Worm (Caenorhabditis elegans) whole organism, L4 larva: ENCODE data around the gene M28.4.

Experiments
- F26F4.8 ChIP-seq: fragments of 200-800 bp; sonication (Bioruptor generic); conservative IDR thresholded peaks from 2 replicates; pipeline ENCODE4 v1.3.6; 2022; ENCODE audit warnings: missing genetic modification characterization, missing compliant biosample characterization
- F44E2.7 ChIP-seq: fragments of 200-800 bp; sonication (Bioruptor generic); IDR thresholded peaks from 2 replicates; pipeline ENCODE4 v2.1.2; 2022; ENCODE audit warnings: missing genetic modification characterization, missing compliant biosample characterization
- R02D3.7 ChIP-seq: fragments of 150-350 bp; sonication (generic microtip); optimal IDR thresholded peaks from 3 replicates; lab custom pipeline; 2014; ENCODE audit warnings: missing biosample characterization, missing genetic modification characterization
- T26A8.4 ChIP-seq: fragments of 200-800 bp; sonication (Bioruptor generic); IDR thresholded peaks from 2 replicates; pipeline ENCODE4 v1.3.6; 2022; ENCODE audit warnings: missing genetic modification characterization, missing compliant biosample characterization
- Y105C5A.15 ChIP-seq: fragments of 200-800 bp; sonication (Bioruptor generic); IDR thresholded peaks from 2 replicates; pipeline ENCODE4 v1.3.6; 2022; ENCODE audit warnings: missing genetic modification characterization, missing compliant biosample characterization
- Y48G9A.11 ChIP-seq: fragments of 200-800 bp; sonication (Bioruptor generic); IDR thresholded peaks from 2 replicates; pipeline ENCODE4 v1.3.6; 2022; ENCODE audit warnings: missing genetic modification reagents, missing genetic modification characterization, missing compliant biosample characterization
- Y5F2A.4 ChIP-seq: fragments of 200-800 bp; sonication (Bioruptor generic); optimal IDR thresholded peaks from 2 replicates; lab custom pipeline; 2018; ENCODE audit warnings: mild to moderate bottlenecking, missing genetic modification characterization, missing compliant biosample characterization
- Y75B8A.6 ChIP-seq: fragments of 200-800 bp; sonication (Bioruptor generic); IDR thresholded peaks from 2 replicates; pipeline ENCODE4 v1.3.6; 2022; ENCODE audit warnings: missing genetic modification reagents, missing genetic modification characterization, missing compliant biosample characterization
- ZK546.5 ChIP-seq, 2 experiments: sonication (generic microtip); optimal IDR thresholded peaks; 2 replicates each; lab custom pipeline; 2017; ENCODE audit warnings: missing biosample characterization in 2 of 2, missing genetic modification characterization in 2 of 2
- aly-2 ChIP-seq: sonication (generic microtip); optimal IDR thresholded peaks from 2 replicates; lab custom pipeline; 2018; ENCODE audit warnings: missing biosample characterization, missing genetic modification characterization
- ama-1 ChIP-seq: fragments of 150-350 bp; optimal IDR thresholded peaks from 2 replicates; lab custom pipeline; 2014; ENCODE audit warnings: inconsistent platforms, mixed read lengths
- cey-2 ChIP-seq: sonication (generic microtip); optimal IDR thresholded peaks from 3 replicates; lab custom pipeline; 2017; ENCODE audit warnings: missing genetic modification characterization, mild to moderate bottlenecking, missing compliant biosample characterization, antibody characterized with exemption, borderline replicate concordance; ENCODE audit not compliant: insufficient read depth
- ctbp-1 ChIP-seq: fragments of 200-800 bp; sonication (Bioruptor generic); IDR thresholded peaks from 2 replicates; pipeline ENCODE4 v1.3.6; 2022; ENCODE audit warnings: missing genetic modification reagents, missing genetic modification characterization, missing compliant biosample characterization
- daf-16 ChIP-seq, 3 experiments: sonication (generic microtip); optimal IDR thresholded peaks; 2 replicates each; lab custom pipeline; 2016 to 2017; ENCODE audit warnings: missing genetic modification characterization in 3 of 3, missing genetic modification reagents in 3 of 3, mild to moderate bottlenecking in 2 of 3, missing compliant biosample characterization in 2 of 3, missing biosample characterization in 1 of 3, moderate library complexity in 1 of 3
- dmd-6 ChIP-seq: fragments of 200-800 bp; sonication (Bioruptor generic); IDR thresholded peaks from 2 replicates; pipeline ENCODE4 v1.3.6; 2022; ENCODE audit warnings: missing genetic modification reagents, missing genetic modification characterization, missing compliant biosample characterization
- dve-1 ChIP-seq: sonication (generic microtip); optimal IDR thresholded peaks from 2 replicates; lab custom pipeline; 2017; ENCODE audit warnings: antibody characterized with exemption, mild to moderate bottlenecking, missing genetic modification characterization, missing compliant biosample characterization; ENCODE audit not compliant: insufficient read depth
- egl-43 ChIP-seq: fragments of 200-800 bp; sonication (Bioruptor generic); IDR thresholded peaks from 2 replicates; pipeline ENCODE4 v1.3.6; 2022; ENCODE audit warnings: missing genetic modification reagents, missing genetic modification characterization, missing compliant biosample characterization
- hif-1 ChIP-seq, 2 experiments: sonication (generic microtip); optimal IDR thresholded peaks; 2 replicates each; lab custom pipeline; 2016 to 2017; ENCODE audit warnings: missing compliant biosample characterization in 2 of 2, missing genetic modification characterization in 2 of 2, missing genetic modification reagents in 2 of 2, missing genotype in 2 of 2, mild to moderate bottlenecking in 1 of 2
- hlh-11 ChIP-seq: fragments of 200-800 bp; sonication (Bioruptor generic); optimal IDR thresholded peaks from 2 replicates; lab custom pipeline; 2018; ENCODE audit warnings: mild to moderate bottlenecking, missing genetic modification characterization, missing compliant biosample characterization
- hmg-1.1 ChIP-seq: fragments of 200-800 bp; sonication (Bioruptor generic); IDR thresholded peaks from 2 replicates; pipeline ENCODE4 v1.3.6; 2022; ENCODE audit warnings: missing genetic modification reagents, missing genetic modification characterization, missing compliant biosample characterization
- lim-7 ChIP-seq: fragments of 200-800 bp; sonication (Bioruptor generic); IDR thresholded peaks from 2 replicates; pipeline ENCODE4 v1.3.6; 2022; ENCODE audit warnings: missing genetic modification characterization, missing compliant biosample characterization
- lin-15B ChIP-seq: fragments of 150-350 bp; sonication (generic microtip); optimal IDR thresholded peaks from 3 replicates; lab custom pipeline; 2014; ENCODE audit warnings: missing biosample characterization, missing genetic modification characterization
- lin-38 ChIP-seq: fragments of 200-800 bp; sonication (Bioruptor generic); IDR thresholded peaks from 2 replicates; pipeline ENCODE4 v1.3.6; 2022; ENCODE audit warnings: missing genetic modification reagents, missing genetic modification characterization, missing compliant biosample characterization
- lsy-2 ChIP-seq, 2 experiments: fragments of 150-350 bp in 1 of 2; sonication (generic microtip) in 1 of 2; optimal IDR thresholded peaks; 2 replicates each; lab custom pipeline; 2014 to 2017; ENCODE audit warnings: missing biosample characterization in 2 of 2, missing genetic modification characterization in 2 of 2
- mdl-1 ChIP-seq, 2 experiments: fragments of 150-350 bp in 1 of 2; sonication (generic microtip) in 1 of 2; optimal IDR thresholded peaks; 2 replicates each; lab custom pipeline; 2014 to 2017; ENCODE audit warnings: missing biosample characterization in 2 of 2, missing genetic modification characterization in 2 of 2
- mes-2 ChIP-seq: sonication (generic microtip); optimal IDR thresholded peaks from 2 replicates; lab custom pipeline; 2016; ENCODE audit warnings: missing genotype, mild to moderate bottlenecking, missing genetic modification characterization, missing compliant biosample characterization; ENCODE audit not compliant: poor library complexity, severe bottlenecking
- mxl-3 ChIP-seq: fragments of 200-800 bp; sonication (Bioruptor generic); optimal IDR thresholded peaks from 2 replicates; lab custom pipeline; 2018; ENCODE audit warnings: mild to moderate bottlenecking, missing genetic modification characterization, missing compliant biosample characterization
- nhr-111 ChIP-seq: fragments of 200-800 bp; sonication (Bioruptor generic); optimal IDR thresholded peaks from 2 replicates; lab custom pipeline; 2018; ENCODE audit warnings: mild to moderate bottlenecking, missing genetic modification characterization, missing compliant biosample characterization
- nhr-25 ChIP-seq: sonication (generic microtip); optimal IDR thresholded peaks from 2 replicates; lab custom pipeline; 2017; ENCODE audit warnings: missing genetic modification characterization, mild to moderate bottlenecking, missing compliant biosample characterization, antibody characterized with exemption, moderate library complexity, borderline replicate concordance; ENCODE audit not compliant: insufficient read depth
- nhr-28 ChIP-seq: fragments of 150-350 bp; optimal IDR thresholded peaks from 2 replicates; lab custom pipeline; 2014; ENCODE audit warnings: missing biosample characterization, missing genetic modification characterization
- nhr-42 ChIP-seq: fragments of 200-800 bp; sonication (Bioruptor generic); IDR thresholded peaks from 2 replicates; pipeline ENCODE4 v1.3.6; 2022; ENCODE audit warnings: missing genetic modification characterization, missing compliant biosample characterization
- nhr-77 ChIP-seq: fragments of 150-350 bp; optimal IDR thresholded peaks from 2 replicates; lab custom pipeline; 2014; ENCODE audit warnings: missing biosample characterization, missing genetic modification characterization
- pha-4 ChIP-seq, 2 experiments: fragments of 150-350 bp in 1 of 2; fragments of 200-800 bp in 1 of 2; sonication (Bioruptor generic) in 1 of 2; IDR thresholded peaks in 1 of 2; optimal IDR thresholded peaks in 1 of 2; 2 replicates each; pipeline versions ENCODE4 v1.3.6 to Lab custom; 2014 to 2022; ENCODE audit warnings: missing genetic modification characterization in 2 of 2, missing genetic modification reagents in 2 of 2, missing biosample characterization in 1 of 2, missing compliant biosample characterization in 1 of 2
- php-3 ChIP-seq: fragments of 200-800 bp; sonication (Bioruptor generic); IDR thresholded peaks from 2 replicates; pipeline ENCODE4 v1.3.6; 2022; ENCODE audit warnings: missing genetic modification reagents, missing genetic modification characterization, missing compliant biosample characterization
- pqm-1 ChIP-seq: sonication (generic microtip); optimal IDR thresholded peaks from 2 replicates; lab custom pipeline; 2017; ENCODE audit warnings: missing biosample characterization, missing genetic modification characterization
- rbr-2 ChIP-seq: sonication (generic microtip); optimal IDR thresholded peaks from 2 replicates; lab custom pipeline; 2016; ENCODE audit warnings: missing genotype, missing genetic modification characterization, missing compliant biosample characterization
- set-16 ChIP-seq: fragments of 200-800 bp; sonication (Bioruptor generic); IDR thresholded peaks from 2 replicates; pipeline ENCODE4 v1.3.6; 2022; ENCODE audit warnings: missing genetic modification reagents, missing genetic modification characterization, missing compliant biosample characterization
- snpc-1.2 ChIP-seq: fragments of 200-800 bp; sonication (Bioruptor generic); IDR thresholded peaks from 2 replicates; pipeline ENCODE4 v1.3.6; 2022; ENCODE audit warnings: missing genetic modification reagents, missing genetic modification characterization, missing compliant biosample characterization
- spr-3 ChIP-seq: fragments of 200-800 bp; sonication (Bioruptor generic); optimal IDR thresholded peaks from 2 replicates; lab custom pipeline; 2018; ENCODE audit warnings: mild to moderate bottlenecking, missing genetic modification characterization, missing compliant biosample characterization
- tag-97 ChIP-seq: fragments of 200-800 bp; sonication (Bioruptor generic); IDR thresholded peaks from 2 replicates; pipeline ENCODE4 v1.3.6; 2022; ENCODE audit warnings: missing genetic modification characterization, missing compliant biosample characterization
- tra-1 ChIP-seq: fragments of 200-800 bp; sonication (Bioruptor generic); IDR thresholded peaks from 2 replicates; pipeline ENCODE4 v1.3.6; 2022; ENCODE audit warnings: missing genetic modification reagents, missing genetic modification characterization, missing compliant biosample characterization
- unc-62 ChIP-seq, 3 experiments: fragments of 150-350 bp in 1 of 3; sonication (generic microtip); optimal IDR thresholded peaks in 2 of 3; peaks in 1 of 3; 1 replicate in 1 of 3; 2 replicates in 2 of 3; lab custom pipeline; 2014 to 2017; ENCODE audit warnings: missing biosample characterization in 3 of 3, missing genetic modification characterization in 3 of 3, missing genetic modification reagents in 3 of 3, missing genotype in 1 of 3
- zag-1 ChIP-seq: fragments of 150-350 bp; optimal IDR thresholded peaks from 2 replicates; lab custom pipeline; 2014; ENCODE audit warnings: missing biosample characterization, missing genetic modification characterization
- zfp-2 ChIP-seq: sonication (generic microtip); optimal IDR thresholded peaks from 2 replicates; lab custom pipeline; 2016; ENCODE audit warnings: mild to moderate bottlenecking, missing genetic modification characterization, missing compliant biosample characterization
- zip-11 ChIP-seq: fragments of 200-800 bp; sonication (Bioruptor generic); IDR thresholded peaks from 2 replicates; pipeline ENCODE4 v1.3.6; 2022; ENCODE audit warnings: missing genetic modification characterization, missing compliant biosample characterization

M28.4 gene

DNA sequence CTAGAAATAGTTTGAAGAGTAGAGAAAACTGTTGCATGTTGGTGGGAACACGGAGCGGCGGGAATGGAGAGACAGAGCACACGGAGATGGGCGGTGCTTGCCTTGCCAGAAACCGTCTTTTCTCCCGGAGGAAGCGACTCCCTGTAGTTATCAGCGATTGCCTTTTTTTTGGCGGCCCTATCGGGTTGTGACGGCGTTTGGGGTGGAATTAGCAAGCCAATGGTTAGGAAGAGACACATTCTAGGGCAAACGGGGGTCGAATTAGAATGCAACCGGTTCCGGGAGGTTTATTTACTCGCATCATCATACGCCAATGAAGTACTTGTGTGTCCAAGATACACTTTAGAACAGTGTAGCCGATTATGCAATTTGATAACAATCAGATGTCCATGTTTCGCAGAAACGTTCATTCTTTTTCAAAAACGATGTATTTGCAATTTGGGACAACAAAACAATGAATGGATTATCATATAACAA, 14.2 kb downstream of the M28.4 start, which contains the start of gene lact-3:
Gene lact-3, minus strand, starts transcription at position 51 of the 477 bp plus-strand sequence.
- TF ChIP-seq F26F4.8 (0 out of 2 replicates have a peak, but pooled peaks have one; percentile 40), lin-38 (peak; percentile 69), hlh-11 (tag; lab: Kevin White, UChicago) (peak; percentile 21), zag-1 (tag; lab: Kevin White, UChicago) (no peak), rbr-2 (tag; lab: Kevin White, UChicago) (no peak), cey-2 (tag; lab: Kevin White, UChicago) (no peak), unc-62 (GFP tag; optimal IDR thresholded peaks at IDR 0.05 in 1 of 2; lab: Kevin White, UChicago) (peak in 1 of 2 experiments; percentile 3), unc-62 (tag; optimal IDR thresholded peaks at IDR 0.05; lab: Kevin White, UChicago) (no peak), snpc-1.2 (GFP tag; lab: Robert Waterston, UW) (peak; percentile 15; the same call in 1 of the 2 replicates), ama-1 (lab: Kevin White, UChicago) (peak; percentile 58), Y75B8A.6 (GFP tag; lab: Robert Waterston, UW) (no peak), nhr-28 (tag; lab: Kevin White, UChicago) (peak; percentile 65), nhr-42 (peak; percentile 49; the same call in 1 of the 2 replicates), egl-43 (GFP tag; lab: Robert Waterston, UW) (peak; percentile 41; the same call in 1 of the 2 replicates), spr-3 (GFP tag; lab: Kevin White, UChicago) (no peak), tra-1 (GFP tag; lab: Robert Waterston, UW) (peak; percentile 62; the same call in 1 of the 2 replicates), lin-15B (tag; lab: Kevin White, UChicago) (no peak), set-16 (GFP tag; lab: Robert Waterston, UW) (peak; percentile 17; the same call in 1 of the 2 replicates), F44E2.7 (GFP tag; lab: Robert Waterston, UW) (no peak), zfp-2 (tag; lab: Kevin White, UChicago) (no peak), tag-97 (GFP tag; lab: Robert Waterston, UW) (no peak), nhr-111 (GFP tag; lab: Kevin White, UChicago) (peak; percentile 41), ctbp-1 (GFP tag; lab: Robert Waterston, UW) (0 out of 2 replicates have a peak, but pooled peaks have one; percentile 29), mes-2 (tag; lab: Kevin White, UChicago) (peak; percentile 57), Y105C5A.15 (GFP tag; lab: Robert Waterston, UW) (no peak), T26A8.4 (peak; percentile 16; the same call in 1 of the 2 replicates), Y5F2A.4 (GFP tag; lab: Kevin White, UChicago) (peak; percentile 20), ZK546.5 (tag; optimal IDR thresholded peaks at IDR 0.05; lab: Kevin White, UChicago) (no peak), pqm-1 (peak; percentile 14), php-3 (GFP tag; lab: Robert Waterston, UW) (peak; percentile 51; the same call in 1 of the 2 replicates), daf-16 (GFP tag; optimal IDR thresholded peaks at IDR 0.05; lab: Kevin White, UChicago) (no peak), daf-16 (tag; optimal IDR thresholded peaks at IDR 0.05; lab: Kevin White, UChicago) (peak; percentile 36), lim-7 (GFP tag; lab: Robert Waterston, UW) (peak; percentile 50; the same call in 1 of the 2 replicates), mxl-3 (GFP tag; lab: Kevin White, UChicago) (peak; percentile 25), Y48G9A.11 (GFP tag; lab: Robert Waterston, UW) (peak; percentile 40), dmd-6 (peak; percentile 44)

DNA sequence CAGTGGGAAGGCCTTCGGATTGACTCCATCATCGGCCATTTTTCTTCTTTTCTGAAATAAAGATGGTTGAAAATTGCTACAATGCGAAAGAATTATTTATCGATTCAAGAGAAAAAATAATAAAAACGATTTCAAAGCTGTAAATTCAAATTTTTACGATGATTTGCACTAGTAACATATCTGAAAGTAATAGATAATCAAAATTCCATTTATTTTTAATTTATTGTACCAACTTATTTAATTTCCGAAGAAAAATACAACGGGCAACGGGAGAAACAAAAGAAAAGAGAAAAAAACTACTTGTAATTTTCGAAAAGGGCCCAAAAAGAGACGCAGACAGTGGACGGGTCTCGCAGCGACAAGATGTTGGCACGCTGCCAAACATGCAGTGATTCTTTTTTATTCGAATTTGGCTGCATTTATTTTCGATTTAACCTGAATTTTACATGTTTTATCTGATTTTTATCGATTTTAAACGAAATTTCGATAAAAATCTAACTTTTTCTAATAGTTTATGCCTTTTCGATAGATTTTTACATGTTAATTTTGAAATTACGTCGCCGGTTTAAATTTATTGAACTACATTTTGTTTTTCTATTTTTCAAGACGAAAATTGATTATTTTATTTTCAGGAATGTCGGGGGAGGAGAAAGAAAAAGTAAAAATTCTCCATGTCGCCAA, 15.2 kb downstream of the M28.4 start, which contains the start of the genes snu-13 and rsp-7:
Gene snu-13, minus strand, starts transcription at position 51 of the 681 bp plus-strand sequence.
Gene rsp-7, plus strand, starts transcription at position 631 of the 681 bp plus-strand sequence.
- TF ChIP-seq lsy-2 (tag; optimal IDR thresholded peaks at IDR 0.05; lab: Kevin White, UChicago): peak in 1 of 2 experiments; percentile 92
- TF ChIP-seq dve-1 (tag; lab: Kevin White, UChicago): peak; percentile 86
- 0 out of 2 replicates have a peak, but pooled peaks have one; percentile 19 for TF ChIP-seq pha-4 (GFP tag; IDR thresholded peaks at IDR 0.05; lab: Robert Waterston, UW)
- TF ChIP-seq pha-4 (tag; optimal IDR thresholded peaks at IDR 0.05; lab: Kevin White, UChicago): peak; percentile 71
- TF ChIP-seq hmg-1.1 (GFP tag; lab: Robert Waterston, UW): 0 out of 2 replicates have a peak, but pooled peaks have one; percentile 37
- no peak for TF ChIP-seq mdl-1 (tag; optimal IDR thresholded peaks at IDR 0.05; lab: Kevin White, UChicago)
- TF ChIP-seq ctbp-1 (GFP tag; lab: Robert Waterston, UW): no peak
- TF ChIP-seq nhr-28 (tag; lab: Kevin White, UChicago): peak; percentile 36
- TF ChIP-seq aly-2 (tag; lab: Kevin White, UChicago): no peak
- no peak for TF ChIP-seq R02D3.7 (tag; lab: Kevin White, UChicago)
- TF ChIP-seq zfp-2 (tag; lab: Kevin White, UChicago): peak; percentile 68
- no peak for TF ChIP-seq zip-11
- peak; percentile 60 for TF ChIP-seq nhr-25 (tag; lab: Kevin White, UChicago)
- no peak for TF ChIP-seq ZK546.5 (tag; optimal IDR thresholded peaks at IDR 0.05; lab: Kevin White, UChicago)
- peak in 1 of 2 experiments; percentile 44 for TF ChIP-seq hif-1 (tag; optimal IDR thresholded peaks at IDR 0.05; lab: Kevin White, UChicago)
- TF ChIP-seq Y105C5A.15 (GFP tag; lab: Robert Waterston, UW): no peak
- TF ChIP-seq nhr-77 (tag; lab: Kevin White, UChicago): peak; percentile 69
